Worm (Caenorhabditis elegans) whole organism, L3 larva: ENCODE measurements around the gene T25B6.6.

ENCODE experiments used
- eor-1 ChIP-seq, 2 experiments: fragments of 150-350 bp; optimal IDR thresholded peaks; 2 replicates each; lab custom pipeline; 2014 to 2018; ENCODE audit warnings: missing biosample characterization in 2 of 2, missing genetic modification characterization in 2 of 2
- fos-1 ChIP-seq: fragments of 150-350 bp; optimal IDR thresholded peaks from 2 replicates; lab custom pipeline; 2014; ENCODE audit warnings: missing biosample characterization, missing genetic modification characterization
- mml-1 ChIP-seq: fragments of 150-350 bp; sonication (generic microtip); optimal IDR thresholded peaks from 3 replicates; lab custom pipeline; 2014; ENCODE audit warnings: missing biosample characterization, missing genetic modification characterization
- nfya-1 ChIP-seq: sonication (generic microtip); optimal IDR thresholded peaks from 2 replicates; lab custom pipeline; 2017; ENCODE audit warnings: missing genetic modification characterization, mild to moderate bottlenecking, missing compliant biosample characterization, antibody characterized with exemption, moderate library complexity; ENCODE audit not compliant: insufficient read depth
- nhr-11 ChIP-seq: fragments of 150-350 bp; optimal IDR thresholded peaks from 2 replicates; lab custom pipeline; 2014; ENCODE audit warnings: missing biosample characterization, missing genetic modification characterization
- ztf-11 ChIP-seq: fragments of 150-350 bp; optimal IDR thresholded peaks from 2 replicates; lab custom pipeline; 2014; ENCODE audit warnings: missing biosample characterization, missing genetic modification characterization

ce11 chrX:9036237-9036636 lies 13.6 kb upstream of the T25B6.6 start:
- TF ChIP-seq eor-1 (tag; optimal IDR thresholded peaks at IDR 0.05; lab: Kevin White, UChicago): no peak
- no peak for TF ChIP-seq ztf-11 (tag; lab: Kevin White, UChicago)
- TF ChIP-seq nhr-11 (tag; lab: Kevin White, UChicago): no peak
- TF ChIP-seq nfya-1 (tag; lab: Kevin White, UChicago): no peak
- no peak for TF ChIP-seq fos-1
- TF ChIP-seq mml-1: no peak
